Worm (Caenorhabditis elegans) whole organism, mixed stage, embryonic: ENCODE data around the gene F10E9.4.

Source experiments
- ces-1 ChIP-seq: fragments of 150-350 bp; optimal IDR thresholded peaks from 2 replicates; lab custom pipeline; 2014; ENCODE audit warnings: missing biosample characterization, missing genetic modification reagents, missing genetic modification characterization
- lin-13 ChIP-seq: fragments of 150-350 bp; optimal IDR thresholded peaks from 2 replicates; lab custom pipeline; 2014; ENCODE audit warnings: missing biosample characterization, missing genetic modification characterization
- lin-32 ChIP-seq: fragments of 200-800 bp; sonication (Bioruptor generic); optimal IDR thresholded peaks from 2 replicates; lab custom pipeline; 2018; ENCODE audit warnings: mild to moderate bottlenecking, missing genetic modification characterization, missing compliant biosample characterization
- lsy-2 ChIP-seq: fragments of 150-350 bp; optimal IDR thresholded peaks from 2 replicates; lab custom pipeline; 2014; ENCODE audit warnings: missing biosample characterization, missing genetic modification characterization
- nhr-28 ChIP-seq: fragments of 150-350 bp; optimal IDR thresholded peaks from 2 replicates; lab custom pipeline; 2014; ENCODE audit warnings: missing biosample characterization, missing genetic modification characterization
- pha-4 ChIP-seq: fragments of 150-350 bp; optimal IDR thresholded peaks from 2 replicates; lab custom pipeline; 2018; ENCODE audit warnings: missing biosample characterization, missing genetic modification reagents, missing genetic modification characterization
- snpc-4 ChIP-seq: fragments of 150-350 bp; optimal IDR thresholded peaks from 2 replicates; lab custom pipeline; 2014; ENCODE audit warnings: missing biosample characterization, missing genetic modification characterization
- tbx-8 ChIP-seq: fragments of 200-800 bp; sonication (Bioruptor generic); optimal IDR thresholded peaks from 2 replicates; lab custom pipeline; 2018; ENCODE audit warnings: mild to moderate bottlenecking, missing genetic modification characterization, moderate library complexity, missing compliant biosample characterization
- unc-62 ChIP-seq: fragments of 150-350 bp; optimal IDR thresholded peaks from 2 replicates; lab custom pipeline; 2014; ENCODE audit warnings: missing biosample characterization, missing genetic modification reagents, missing genetic modification characterization

DNA sequence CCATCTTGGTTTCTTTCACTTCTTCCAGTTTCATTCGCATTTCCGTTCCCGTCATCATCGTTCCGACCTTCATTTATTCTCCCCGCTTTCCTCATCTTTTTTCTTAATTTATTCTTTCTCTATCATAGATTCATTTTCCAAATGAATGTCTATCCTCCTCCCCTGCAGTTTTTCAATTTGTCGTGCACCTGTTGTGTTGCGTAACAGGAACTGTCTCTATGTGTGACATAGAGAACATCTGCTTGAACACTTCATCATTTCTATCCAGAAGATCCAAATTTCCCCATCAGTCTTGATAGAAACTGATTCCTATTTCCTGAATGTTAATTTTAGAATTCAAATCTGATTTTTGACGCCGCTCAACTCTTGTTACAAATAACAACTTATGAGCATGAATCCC lies 24.8 kb upstream of the F10E9.4 start:
- TF ChIP-seq ces-1 (GFP tag; lab: Kevin White, UChicago) (no peak), lin-13 (tag; lab: Kevin White, UChicago) (no peak), nhr-28 (tag; lab: Kevin White, UChicago) (no peak), unc-62 (GFP tag; lab: Kevin White, UChicago) (no peak), lsy-2 (tag; lab: Kevin White, UChicago) (no peak), snpc-4 (tag; lab: Kevin White, UChicago) (no peak), pha-4 (tag; lab: Kevin White, UChicago) (no peak), lin-32 (no peak), tbx-8 (GFP tag; lab: Kevin White, UChicago) (no peak)
